Fruit fly (Drosophila melanogaster) whole organism, adult: Measurements from ENCODE around the gene Nepl19.

Experiments
- CG11617 ChIP-seq: fragments of 200-800 bp; sonication (Bioruptor generic); optimal IDR thresholded peaks from 2 replicates; lab custom pipeline; 2017; ENCODE audit warnings: mild to moderate bottlenecking, missing biosample characterization, missing genetic modification reagents, missing genetic modification characterization
- CG12768 ChIP-seq: fragments of 200-800 bp; sonication (Bioruptor generic); optimal IDR thresholded peaks from 2 replicates; lab custom pipeline; 2017; ENCODE audit warnings: missing biosample characterization, missing genetic modification characterization, mild to moderate bottlenecking, moderate library complexity, missing genetic modification reagents
- CG14711 ChIP-seq: fragments of 200-800 bp; sonication (Bioruptor generic); optimal IDR thresholded peaks from 2 replicates; lab custom pipeline; 2018; ENCODE audit warnings: missing biosample characterization, mild to moderate bottlenecking, missing genetic modification characterization, moderate library complexity
- CG1620 ChIP-seq: fragments of 200-800 bp; sonication (Bioruptor generic); optimal IDR thresholded peaks from 2 replicates; lab custom pipeline; 2016; ENCODE audit warnings: missing biosample characterization, missing genetic modification characterization
- CG33017 ChIP-seq: fragments of 200-800 bp; sonication (Bioruptor generic); optimal IDR thresholded peaks from 2 replicates; lab custom pipeline; 2018; ENCODE audit warnings: missing biosample characterization, mild to moderate bottlenecking, missing genetic modification characterization, moderate library complexity
- CG5204 ChIP-seq: fragments of 200-800 bp; sonication (Bioruptor generic); optimal IDR thresholded peaks from 2 replicates; lab custom pipeline; 2016; ENCODE audit warnings: missing biosample characterization, missing genetic modification characterization
- CG7045 ChIP-seq: fragments of 200-800 bp; sonication (Bioruptor generic); optimal IDR thresholded peaks from 2 replicates; lab custom pipeline; 2017; ENCODE audit warnings: missing biosample characterization, mild to moderate bottlenecking, missing genetic modification characterization
- CG7101 ChIP-seq: fragments of 200-800 bp; sonication (Bioruptor generic); optimal IDR thresholded peaks from 2 replicates; lab custom pipeline; 2018; ENCODE audit warnings: missing biosample characterization, mild to moderate bottlenecking, missing genetic modification characterization, moderate library complexity
- Clk ChIP-seq: fragments of 200-800 bp; sonication (Bioruptor generic); optimal IDR thresholded peaks from 2 replicates; lab custom pipeline; 2017; ENCODE audit warnings: missing biosample characterization, missing genetic modification characterization
- Crg-1 ChIP-seq: fragments of 200-800 bp; sonication (Bioruptor generic); optimal IDR thresholded peaks from 2 replicates; lab custom pipeline; 2016; ENCODE audit warnings: missing biosample characterization, missing genetic modification characterization
- Hr96 ChIP-seq: fragments of 200-800 bp; sonication (Bioruptor generic); optimal IDR thresholded peaks from 2 replicates; lab custom pipeline; 2016; ENCODE audit warnings: missing biosample characterization, missing genetic modification characterization
- Mnt ChIP-seq: fragments of 200-800 bp; sonication (Bioruptor generic); optimal IDR thresholded peaks from 2 replicates; lab custom pipeline; 2016; ENCODE audit warnings: missing biosample characterization, mild to moderate bottlenecking, missing genetic modification characterization
- bab1 ChIP-seq: fragments of 200-800 bp; sonication (Bioruptor generic); optimal IDR thresholded peaks from 3 replicates; lab custom pipeline; 2019; ENCODE audit warnings: missing biosample characterization, mild to moderate bottlenecking, missing genetic modification characterization, moderate library complexity
- cic ChIP-seq: fragments of 200-800 bp; sonication (Bioruptor generic); optimal IDR thresholded peaks from 2 replicates; lab custom pipeline; 2017; ENCODE audit warnings: missing biosample characterization, mild to moderate bottlenecking, missing genetic modification characterization, moderate library complexity
- cnc ChIP-seq, 2 experiments: fragments of >200 bp; optimal IDR thresholded peaks; 2 replicates each; lab custom pipeline; 2017
- kay ChIP-seq: fragments of 200-800 bp; sonication (Bioruptor generic); peaks from one replicate; lab custom pipeline; 2016; ENCODE audit warnings: missing biosample characterization, missing genetic modification characterization, borderline replicate concordance
- ovo ChIP-seq: fragments of 200-800 bp; sonication (Bioruptor generic); optimal IDR thresholded peaks from 2 replicates; lab custom pipeline; 2016; ENCODE audit warnings: missing biosample characterization, missing genetic modification characterization
- pad ChIP-seq: fragments of 200-800 bp; sonication (Bioruptor generic); optimal IDR thresholded peaks from 3 replicates; lab custom pipeline; 2017; ENCODE audit warnings: missing biosample characterization, missing genetic modification characterization, mild to moderate bottlenecking, moderate library complexity, missing genetic modification reagents
- tj ChIP-seq: fragments of 200-800 bp; sonication (Bioruptor generic); optimal IDR thresholded peaks from 3 replicates; lab custom pipeline; 2017; ENCODE audit warnings: missing biosample characterization, mild to moderate bottlenecking, missing genetic modification characterization, moderate library complexity
- toe ChIP-seq: fragments of 200-800 bp; sonication (Bioruptor generic); optimal IDR thresholded peaks from 2 replicates; lab custom pipeline; 2016; ENCODE audit warnings: missing biosample characterization, missing genetic modification characterization

The Nepl19 gene

DNA sequence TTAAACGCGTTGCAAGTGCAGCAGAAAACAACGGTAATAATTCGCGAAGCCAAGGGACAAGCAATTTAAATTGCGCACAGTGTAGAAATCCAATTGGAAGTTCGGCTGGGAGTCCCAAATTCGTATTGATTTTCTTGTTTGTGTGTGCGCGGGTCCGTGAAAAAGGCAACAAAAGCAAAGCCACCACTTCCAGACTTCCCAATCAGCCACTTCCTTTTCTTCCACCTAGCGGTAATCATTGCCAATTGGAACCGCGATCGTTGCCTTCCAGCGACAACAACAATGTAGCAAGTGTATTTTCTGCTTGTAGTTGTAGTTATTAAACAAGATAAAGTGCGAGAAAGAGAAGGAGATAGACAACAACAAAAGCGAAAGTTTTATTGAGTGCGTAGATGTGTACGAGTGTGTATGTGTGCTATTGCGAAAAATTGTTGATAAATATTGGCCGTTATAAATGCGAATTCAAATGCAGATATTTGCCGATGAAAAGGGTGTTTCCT, 34.5 kb downstream of the Nepl19 start:
- TF ChIP-seq Hr96 (GFP tag; lab: Kevin White, UChicago) (no peak), tj (GFP tag; lab: Kevin White, UChicago) (peak; percentile 31)

dm6 chr3R:28844611-28845376, 35.1 kb downstream of the Nepl19 start, which contains the start of the genes Apc and spg:
Apc (minus strand) TSS chr3R:28844748.
spg (plus strand) TSS chr3R:28845270.
- TF ChIP-seq cnc (optimal IDR thresholded peaks at IDR 0.05; lab: Kevin White, UChicago) (no peak), CG7045 (GFP tag; lab: Kevin White, UChicago) (peak; percentile 22), CG11617 (GFP tag; lab: Kevin White, UChicago) (peak; percentile 37), Crg-1 (GFP tag; lab: Kevin White, UChicago) (peak; percentile 9), pad (GFP tag; lab: Kevin White, UChicago) (no peak), CG5204 (GFP tag; lab: Kevin White, UChicago) (peak; percentile 62), Hr96 (GFP tag; lab: Kevin White, UChicago) (no peak), CG12768 (GFP tag; lab: Kevin White, UChicago) (peak; percentile 69), tj (GFP tag; lab: Kevin White, UChicago) (no peak), toe (GFP tag; lab: Kevin White, UChicago) (peak; percentile 71), Clk (GFP tag; lab: Kevin White, UChicago) (peak; percentile 6), Mnt (GFP tag; lab: Kevin White, UChicago) (peak; percentile 59), bab1 (GFP tag; lab: Kevin White, UChicago) (peak; percentile 17), CG7101 (tag; lab: Kevin White, UChicago) (peak; percentile 36), CG14711 (tag; lab: Kevin White, UChicago) (peak; percentile 28), CG33017 (tag; lab: Kevin White, UChicago) (peak; percentile 1), kay (GFP tag; lab: Kevin White, UChicago) (no peak), ovo (peak; percentile 64), cic (GFP tag; lab: Kevin White, UChicago) (peak; percentile 36), CG1620 (peak; percentile 1)

DNA sequence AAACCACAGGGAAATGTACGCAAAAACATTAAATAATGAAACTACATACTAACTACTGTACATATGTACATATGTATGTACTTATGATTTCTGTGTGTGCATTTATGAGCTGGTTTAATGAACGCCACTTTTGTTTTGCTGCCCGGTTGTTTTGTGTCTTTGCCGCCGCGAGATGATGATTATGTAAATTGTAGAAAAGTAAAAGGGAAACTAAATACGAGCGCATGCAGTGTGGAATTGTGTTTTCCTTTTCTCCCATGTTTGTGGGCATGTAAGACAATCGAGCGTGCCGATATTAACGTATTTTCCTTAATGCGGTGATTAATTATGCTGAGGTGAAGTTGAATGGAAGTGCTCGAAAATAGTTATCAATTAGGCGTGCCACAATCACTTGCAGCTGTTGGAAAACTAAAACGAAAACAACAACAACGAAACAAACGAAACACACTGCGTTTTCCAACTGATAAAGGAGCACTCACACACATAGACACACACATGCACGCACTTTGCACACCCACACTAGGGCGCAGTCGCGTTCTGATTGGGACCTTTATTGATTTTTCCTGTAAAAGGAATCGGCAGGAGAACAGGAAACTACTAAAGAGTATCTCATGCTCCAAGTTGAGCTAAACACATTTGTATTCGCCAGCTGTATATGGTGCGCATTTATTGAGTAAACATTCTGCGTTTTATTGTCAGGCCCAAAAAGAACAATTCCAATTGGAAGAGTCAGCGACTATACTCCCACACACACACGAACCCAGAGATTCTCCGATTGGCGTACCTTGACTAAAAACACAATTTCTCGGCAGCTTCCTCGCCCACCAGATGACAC, 35.9 kb downstream of the Nepl19 start:
- TF ChIP-seq tj (GFP tag; lab: Kevin White, UChicago) (peak; percentile 61), Mnt (GFP tag; lab: Kevin White, UChicago) (no peak)

dm6 chr3R:28842431-28842830, 37.5 kb downstream of the Nepl19 start:
- TF ChIP-seq cic (GFP tag; lab: Kevin White, UChicago) (peak; percentile 4), CG12768 (GFP tag; lab: Kevin White, UChicago) (no peak), toe (GFP tag; lab: Kevin White, UChicago) (no peak)

DNA sequence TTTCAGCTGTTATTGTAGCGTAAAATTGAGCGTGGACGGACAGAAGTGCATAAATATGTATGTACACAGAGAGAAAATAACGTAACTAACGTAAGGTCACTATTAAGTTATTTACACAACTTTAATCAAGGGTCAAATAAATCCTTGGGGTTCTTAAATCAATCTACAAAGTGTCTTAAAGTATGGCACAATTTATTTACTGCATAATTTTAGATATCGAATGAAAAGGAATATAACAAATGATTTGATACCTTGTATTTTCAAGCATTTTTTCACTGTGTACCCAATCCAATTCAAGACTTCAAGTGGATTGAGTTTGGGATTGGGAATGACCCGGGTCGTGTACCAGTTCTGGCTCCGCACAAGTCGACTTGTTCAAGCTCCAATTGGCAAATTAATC, 38.0 kb downstream of the Nepl19 start:
- TF ChIP-seq tj (GFP tag; lab: Kevin White, UChicago) (no peak), Crg-1 (GFP tag; lab: Kevin White, UChicago) (no peak), bab1 (GFP tag; lab: Kevin White, UChicago) (no peak), pad (GFP tag; lab: Kevin White, UChicago) (no peak), cic (GFP tag; lab: Kevin White, UChicago) (no peak), Mnt (GFP tag; lab: Kevin White, UChicago) (no peak), CG1620 (no peak), Hr96 (GFP tag; lab: Kevin White, UChicago) (no peak), ovo (no peak), CG7101 (tag; lab: Kevin White, UChicago) (no peak), cnc (optimal IDR thresholded peaks at IDR 0.05; lab: Kevin White, UChicago) (no peak), CG5204 (GFP tag; lab: Kevin White, UChicago) (no peak), CG33017 (tag; lab: Kevin White, UChicago) (no peak), CG14711 (tag; lab: Kevin White, UChicago) (no peak)

- no peak for TF ChIP-seq CG7045 (GFP tag; lab: Kevin White, UChicago)
- no peak for TF ChIP-seq bab1 (GFP tag; lab: Kevin White, UChicago)
- TF ChIP-seq cnc (optimal IDR thresholded peaks at IDR 0.05; lab: Kevin White, UChicago) = no peak
- no peak for TF ChIP-seq CG11617 (GFP tag; lab: Kevin White, UChicago)
- no peak for TF ChIP-seq Mnt (GFP tag; lab: Kevin White, UChicago)
- TF ChIP-seq Hr96 (GFP tag; lab: Kevin White, UChicago) = no peak
- TF ChIP-seq Crg-1 (GFP tag; lab: Kevin White, UChicago) = no peak
- no peak for TF ChIP-seq pad (GFP tag; lab: Kevin White, UChicago)
- TF ChIP-seq ovo = no peak
- TF ChIP-seq tj (GFP tag; lab: Kevin White, UChicago) = no peak
- no peak for TF ChIP-seq cic (GFP tag; lab: Kevin White, UChicago)
- no peak for TF ChIP-seq CG33017 (tag; lab: Kevin White, UChicago)
- no peak for TF ChIP-seq Clk (GFP tag; lab: Kevin White, UChicago)
- no peak for TF ChIP-seq CG14711 (tag; lab: Kevin White, UChicago)
- TF ChIP-seq CG1620 = no peak
- no peak for TF ChIP-seq CG5204 (GFP tag; lab: Kevin White, UChicago)
- no peak for TF ChIP-seq CG12768 (GFP tag; lab: Kevin White, UChicago)
- no peak for TF ChIP-seq kay (GFP tag; lab: Kevin White, UChicago)
- no peak for TF ChIP-seq toe (GFP tag; lab: Kevin White, UChicago)
- TF ChIP-seq CG7101 (tag; lab: Kevin White, UChicago) = no peak
Observed at dm6 chr3R:28840620-28841019, 39.3 kb downstream of the Nepl19 start.
